Fruit fly (Drosophila melanogaster) whole organism, embryonic: ENCODE results near the gene CG12010.

ENCODE experiments used
- Atf6 ChIP-seq: fragments of 200-800 bp; sonication (Bioruptor generic); IDR thresholded peaks from 2 replicates; pipeline ENCODE4 v1.3.6; 2022; ENCODE audit warnings: missing biosample characterization, missing genetic modification characterization
- CG10209 ChIP-seq: fragments of 200-800 bp; sonication (Bioruptor generic); optimal IDR thresholded peaks from 3 replicates; lab custom pipeline; 2017; ENCODE audit warnings: missing biosample characterization, mild to moderate bottlenecking, missing genetic modification characterization, missing genetic modification reagents
- CG10267 ChIP-seq: fragments of 200-800 bp; sonication (Bioruptor generic); optimal IDR thresholded peaks from 2 replicates; lab custom pipeline; 2018; ENCODE audit warnings: missing biosample characterization, mild to moderate bottlenecking, missing genetic modification characterization, moderate library complexity
- CG11398 ChIP-seq: fragments of 200-800 bp; sonication (Bioruptor generic); optimal IDR thresholded peaks from 2 replicates; lab custom pipeline; 2016; ENCODE audit warnings: missing biosample characterization, missing genetic modification characterization
- CG11456 ChIP-seq: fragments of 200-800 bp; sonication (Bioruptor generic); IDR thresholded peaks from 3 replicates; pipeline ENCODE4 v1.3.6; 2022; ENCODE audit warnings: missing biosample characterization, missing genetic modification characterization
- CG11696 ChIP-seq: fragments of 200-800 bp; sonication (Bioruptor generic); IDR thresholded peaks from 2 replicates; pipeline ENCODE4 v1.3.6; 2022; ENCODE audit warnings: missing biosample characterization, missing genetic modification characterization
- CG1792 ChIP-seq: fragments of 200-800 bp; sonication (Bioruptor generic); optimal IDR thresholded peaks from 2 replicates; lab custom pipeline; 2016; ENCODE audit warnings: missing biosample characterization, missing genetic modification characterization
- CG2875 ChIP-seq: fragments of 200-800 bp; sonication (Bioruptor generic); optimal IDR thresholded peaks from 2 replicates; lab custom pipeline; 2017; ENCODE audit warnings: missing biosample characterization, mild to moderate bottlenecking, missing genetic modification characterization, missing genetic modification reagents
- CG30431 ChIP-seq: fragments of 200-800 bp; sonication (Bioruptor generic); optimal IDR thresholded peaks from 2 replicates; lab custom pipeline; 2017; ENCODE audit warnings: missing biosample characterization, missing genetic modification characterization
- CG31224 ChIP-seq: fragments of 200-800 bp; sonication (Bioruptor generic); IDR thresholded peaks from 2 replicates; pipeline ENCODE4 v1.3.6; 2022; ENCODE audit warnings: missing biosample characterization, missing genetic modification characterization
- CG3838 ChIP-seq: fragments of 200-800 bp; sonication (Bioruptor generic); optimal IDR thresholded peaks from 3 replicates; lab custom pipeline; 2016; ENCODE audit warnings: missing biosample characterization, missing genetic modification characterization
- CG4328 ChIP-seq: fragments of 200-800 bp; sonication (Bioruptor generic); optimal IDR thresholded peaks from 3 replicates; lab custom pipeline; 2017; ENCODE audit warnings: missing biosample characterization, missing genetic modification reagents, missing genetic modification characterization
- CG4360 ChIP-seq: fragments of 200-800 bp; sonication (Bioruptor generic); IDR thresholded peaks from 2 replicates; pipeline ENCODE4 v1.3.6; 2022; ENCODE audit warnings: missing biosample characterization, missing genetic modification characterization
- CG6175 ChIP-seq: fragments of 200-800 bp; sonication (Bioruptor generic); IDR thresholded peaks from 3 replicates; pipeline ENCODE4 v1.3.6; 2022; ENCODE audit warnings: missing biosample characterization, missing genetic modification characterization
- CG6272 ChIP-seq: fragments of 200-800 bp; sonication (Bioruptor generic); IDR thresholded peaks from 2 replicates; pipeline ENCODE4 v1.3.6; 2022; ENCODE audit warnings: missing biosample characterization, missing genetic modification characterization
- CG6765 ChIP-seq: fragments of 200-800 bp; sonication (Bioruptor generic); optimal IDR thresholded peaks from 3 replicates; lab custom pipeline; 2017; ENCODE audit warnings: missing biosample characterization, mild to moderate bottlenecking, missing genetic modification characterization
- CG8388 ChIP-seq: fragments of 200-800 bp; sonication (Bioruptor generic); optimal IDR thresholded peaks from 2 replicates; lab custom pipeline; 2019; ENCODE audit warnings: missing biosample characterization, mild to moderate bottlenecking, missing genetic modification characterization, moderate library complexity
- CG9609 ChIP-seq: fragments of 200-800 bp; sonication (Bioruptor generic); optimal IDR thresholded peaks from 3 replicates; lab custom pipeline; 2016; ENCODE audit warnings: missing biosample characterization, missing genetic modification characterization
- CG9727 ChIP-seq: fragments of 200-800 bp; sonication (Bioruptor generic); optimal IDR thresholded peaks from 3 replicates; lab custom pipeline; 2017; ENCODE audit warnings: missing biosample characterization, mild to moderate bottlenecking, missing genetic modification characterization
- CG9932 ChIP-seq: fragments of 200-800 bp; sonication (Bioruptor generic); IDR thresholded peaks from 2 replicates; pipeline ENCODE4 v1.3.6; 2022; ENCODE audit warnings: missing biosample characterization, missing genetic modification characterization
- CHES-1-like ChIP-seq: fragments of 200-800 bp; sonication (Bioruptor generic); optimal IDR thresholded peaks from 2 replicates; lab custom pipeline; 2016; ENCODE audit warnings: missing biosample characterization, missing genetic modification characterization
- Dad ChIP-seq: fragments of 200-800 bp; sonication (Bioruptor generic); optimal IDR thresholded peaks from 3 replicates; lab custom pipeline; 2016; ENCODE audit warnings: missing biosample characterization, missing genetic modification characterization
- Eip74EF ChIP-seq, 2 experiments: fragments of 200-800 bp in 1 of 2; fragments of >200 bp in 1 of 2; sonication (Bioruptor generic) in 1 of 2; optimal IDR thresholded peaks; 2 replicates each; lab custom pipeline; 2017 to 2019; ENCODE audit warnings: missing biosample characterization in 2 of 2, missing genetic modification characterization in 2 of 2, mild to moderate bottlenecking in 1 of 2, moderate library complexity in 1 of 2
- Gsc ChIP-seq: fragments of 200-800 bp; sonication (Bioruptor generic); IDR thresholded peaks from 2 replicates; pipeline ENCODE4 v1.3.6; 2022; ENCODE audit warnings: missing biosample characterization, missing genetic modification characterization
- HLH4C ChIP-seq: fragments of 200-800 bp; sonication (Bioruptor generic); IDR thresholded peaks from 3 replicates; pipeline ENCODE4 v1.3.6; 2022; ENCODE audit warnings: missing biosample characterization, missing genetic modification characterization; ENCODE audit not compliant: partially characterized antibody
- Hr3 ChIP-seq: fragments of 200-800 bp; sonication (Bioruptor generic); optimal IDR thresholded peaks from 3 replicates; lab custom pipeline; 2016; ENCODE audit warnings: missing biosample characterization, missing genetic modification characterization
- Hr78 ChIP-seq, 2 experiments: fragments of 200-800 bp in 1 of 2; fragments of >200 bp in 1 of 2; sonication (Bioruptor generic) in 1 of 2; optimal IDR thresholded peaks; 2 replicates each; lab custom pipeline; 2017 to 2019; ENCODE audit warnings: missing biosample characterization in 2 of 2, missing genetic modification characterization in 2 of 2, mild to moderate bottlenecking in 1 of 2, moderate library complexity in 1 of 2
- Hsf ChIP-seq: fragments of 200-800 bp; sonication (Bioruptor generic); optimal IDR thresholded peaks from 3 replicates; lab custom pipeline; 2016; ENCODE audit warnings: missing biosample characterization, missing genetic modification characterization
- Kr ChIP-seq: fragments of 200-800 bp; sonication (Bioruptor generic); optimal IDR thresholded peaks from 2 replicates; lab custom pipeline; 2017; ENCODE audit warnings: missing biosample characterization, mild to moderate bottlenecking, missing genetic modification characterization
- Optix ChIP-seq: fragments of 200-800 bp; sonication (Bioruptor generic); IDR thresholded peaks from 3 replicates; pipeline ENCODE4 v1.3.6; 2022; ENCODE audit warnings: missing biosample characterization, missing genetic modification characterization
- Poxn ChIP-seq: fragments of 200-800 bp; sonication (Bioruptor generic); IDR thresholded peaks from 2 replicates; pipeline ENCODE4 v1.3.6; 2022; ENCODE audit warnings: missing biosample characterization, missing genetic modification characterization
- TFAM ChIP-seq: fragments of 200-800 bp; sonication (Bioruptor generic); optimal IDR thresholded peaks from 2 replicates; lab custom pipeline; 2017; ENCODE audit warnings: missing biosample characterization, missing genetic modification characterization, inconsistent platforms
- amos ChIP-seq: fragments of 200-800 bp; sonication (Bioruptor generic); IDR thresholded peaks from 2 replicates; pipeline ENCODE4 v1.3.6; 2022; ENCODE audit warnings: missing biosample characterization, missing genetic modification characterization; ENCODE audit not compliant: partially characterized antibody
- btn ChIP-seq: fragments of 200-800 bp; sonication (Bioruptor generic); optimal IDR thresholded peaks from 2 replicates; lab custom pipeline; 2016; ENCODE audit warnings: missing biosample characterization, missing genetic modification characterization
- caup ChIP-seq: fragments of 200-800 bp; sonication (Bioruptor generic); optimal IDR thresholded peaks from 3 replicates; lab custom pipeline; 2017; ENCODE audit warnings: missing biosample characterization, mild to moderate bottlenecking, missing genetic modification characterization, moderate library complexity; ENCODE audit not compliant: severe bottlenecking
- corto ChIP-seq: fragments of 200-800 bp; sonication (Bioruptor generic); optimal IDR thresholded peaks from 2 replicates; lab custom pipeline; 2016; ENCODE audit warnings: missing biosample characterization, mild to moderate bottlenecking, missing genetic modification characterization, moderate library complexity
- dimm ChIP-seq: fragments of 200-800 bp; sonication (Bioruptor generic); IDR thresholded peaks from 2 replicates; pipeline ENCODE4 v1.3.6; 2022; ENCODE audit warnings: missing biosample characterization, missing genetic modification characterization
- dm ChIP-seq: fragments of 200-800 bp; sonication (Bioruptor generic); optimal IDR thresholded peaks from 3 replicates; lab custom pipeline; 2016; ENCODE audit warnings: missing biosample characterization, missing genetic modification characterization
- dysf ChIP-seq: fragments of 200-800 bp; sonication (Bioruptor generic); IDR thresholded peaks from 3 replicates; pipeline ENCODE4 v1.3.6; 2022; ENCODE audit warnings: missing biosample characterization, missing genetic modification characterization
- gem ChIP-seq: fragments of 200-800 bp; sonication (Bioruptor generic); optimal IDR thresholded peaks from 2 replicates; lab custom pipeline; 2019; ENCODE audit warnings: missing biosample characterization, mild to moderate bottlenecking, missing genetic modification characterization, moderate library complexity
- gfzf ChIP-seq: fragments of 200-800 bp; sonication (Bioruptor generic); optimal IDR thresholded peaks from 2 replicates; lab custom pipeline; 2016; ENCODE audit warnings: missing biosample characterization, mild to moderate bottlenecking, missing genetic modification characterization, moderate library complexity
- gro ChIP-seq: fragments of 200-800 bp; sonication (Bioruptor generic); optimal IDR thresholded peaks from 2 replicates; lab custom pipeline; 2016; ENCODE audit warnings: missing biosample characterization, missing genetic modification characterization
- gsb ChIP-seq: fragments of 200-800 bp; sonication (Bioruptor generic); IDR thresholded peaks from 2 replicates; pipeline ENCODE4 v1.3.6; 2022; ENCODE audit warnings: missing biosample characterization, missing genetic modification characterization
- h ChIP-seq: fragments of >200 bp; optimal IDR thresholded peaks from 2 replicates; lab custom pipeline; 2017
- insv ChIP-seq, 2 experiments: fragments of 200-800 bp; sonication (Bioruptor generic); optimal IDR thresholded peaks; 3 replicates each; lab custom pipeline; 2016 to 2018; ENCODE audit warnings: missing biosample characterization in 2 of 2, missing genetic modification characterization in 2 of 2
- org-1 ChIP-seq: fragments of 200-800 bp; sonication (Bioruptor generic); optimal IDR thresholded peaks from 2 replicates; lab custom pipeline; 2017; ENCODE audit warnings: missing biosample characterization, missing genetic modification characterization
- pfk ChIP-seq: fragments of 200-800 bp; sonication (Bioruptor generic); optimal IDR thresholded peaks from 2 replicates; lab custom pipeline; 2018; ENCODE audit warnings: missing biosample characterization, mild to moderate bottlenecking, missing genetic modification characterization, moderate library complexity
- ro ChIP-seq: fragments of 200-800 bp; sonication (Bioruptor generic); IDR thresholded peaks from 2 replicates; pipeline ENCODE4 v1.3.6; 2022; ENCODE audit warnings: missing biosample characterization, missing genetic modification characterization
- slbo ChIP-seq: fragments of 200-800 bp; sonication (Bioruptor generic); IDR thresholded peaks from 2 replicates; pipeline ENCODE4 v1.3.6; 2022; ENCODE audit warnings: missing biosample characterization, missing genetic modification characterization
- wek ChIP-seq: fragments of 200-800 bp; sonication (Bioruptor generic); optimal IDR thresholded peaks from 3 replicates; lab custom pipeline; 2018; ENCODE audit warnings: missing biosample characterization, mild to moderate bottlenecking, missing genetic modification characterization, moderate library complexity
- wor ChIP-seq: fragments of 200-800 bp; sonication (Bioruptor generic); IDR thresholded peaks from 2 replicates; pipeline ENCODE4 v1.3.6; 2022; ENCODE audit warnings: missing biosample characterization, missing genetic modification characterization

CG12010 gene

dm6 chr3L:3382489-3382879 lies 8.4 kb downstream of the CG12010 start (continued):
- TF ChIP-seq CG9727 (GFP tag; lab: Kevin White, UChicago) (peak; percentile 85), CG1792 (GFP tag; lab: Kevin White, UChicago) (peak; percentile 58), CG11696 (GFP tag; lab: Robert Waterston, UW) (peak; percentile 57), dm (GFP tag; lab: Kevin White, UChicago) (peak; percentile 33), dysf (GFP tag; lab: Robert Waterston, UW) (peak; percentile 88), gro (GFP tag; lab: Kevin White, UChicago) (peak; percentile 85), CG11398 (GFP tag; lab: Kevin White, UChicago) (peak; percentile 70), CG8388 (peak; percentile 89), Hsf (GFP tag; lab: Kevin White, UChicago) (peak; percentile 83), org-1 (GFP tag; lab: Kevin White, UChicago) (peak; percentile 79), CG4360 (GFP tag; lab: Robert Waterston, UW) (no peak; the same call in 1 of the 2 replicates), insv (GFP tag; optimal IDR thresholded peaks at IDR 0.05; lab: Kevin White, UChicago) (no peak), gsb (GFP tag; lab: Robert Waterston, UW) (peak; percentile 69), CG30431 (GFP tag; lab: Kevin White, UChicago) (peak; percentile 61), CHES-1-like (GFP tag; lab: Kevin White, UChicago) (peak; percentile 62), CG6765 (peak; percentile 74), Kr (no peak), CG31224 (GFP tag; lab: Robert Waterston, UW) (peak; percentile 83), CG6175 (GFP tag; lab: Robert Waterston, UW) (peak; percentile 60; the same call in 1 of the 3 replicates), Dad (peak; percentile 76), Gsc (GFP tag; lab: Robert Waterston, UW) (peak; percentile 44; the same call in 1 of the 2 replicates), gfzf (GFP tag; lab: Kevin White, UChicago) (no peak), Eip74EF (GFP tag; optimal IDR thresholded peaks at IDR 0.05; lab: Kevin White, UChicago) (peak in 1 of 2 experiments; percentile 75), corto (GFP tag; lab: Kevin White, UChicago) (no peak), Hr78 (GFP tag; optimal IDR thresholded peaks at IDR 0.05; lab: Kevin White, UChicago) (peak in 1 of 2 experiments; percentile 55), ro (peak; percentile 62), TFAM (peak; percentile 65), caup (GFP tag; lab: Kevin White, UChicago) (peak; percentile 79), Hr3 (GFP tag; lab: Kevin White, UChicago) (peak; percentile 78), wor (GFP tag; lab: Robert Waterston, UW) (peak; percentile 64), dimm (GFP tag; lab: Robert Waterston, UW) (peak; percentile 33; the same call in 1 of the 2 replicates), CG10209 (peak; percentile 77), CG9609 (peak; percentile 62), CG2875 (GFP tag; lab: Kevin White, UChicago) (peak; percentile 70), CG10267 (tag; lab: Kevin White, UChicago) (peak; percentile 85), gem (tag; lab: Kevin White, UChicago) (peak; percentile 94), HLH4C (no peak), CG4328 (GFP tag; lab: Kevin White, UChicago) (peak; percentile 25), amos (no peak), Poxn (no peak; the same call in 1 of the 2 replicates), wek (GFP tag; lab: Kevin White, UChicago) (peak; percentile 39), CG11456 (GFP tag; lab: Robert Waterston, UW) (peak; percentile 81), btn (GFP tag; lab: Kevin White, UChicago) (peak; percentile 44), h (no peak), pfk (GFP tag; lab: Kevin White, UChicago) (no peak), Atf6 (GFP tag; lab: Robert Waterston, UW) (peak; percentile 80), CG9932 (GFP tag; lab: Robert Waterston, UW) (peak; percentile 90), slbo (GFP tag; lab: Robert Waterston, UW) (peak; percentile 88), CG6272 (peak; percentile 58), Optix (peak; percentile 57; the same call in 1 of the 3 replicates), CG3838 (GFP tag; lab: Kevin White, UChicago) (peak; percentile 24)
